Fruit fly (Drosophila melanogaster): Measurements from ENCODE around the gene Fer1.

Fer1 gene

dm6 chr3R:7102853-7103833 is 32.9 kb upstream of the Fer1 start (continued):
- TF ChIP-seq HLH106 (tag; optimal IDR thresholded peaks at IDR 0.05) (no peak), lola (GFP tag; optimal IDR thresholded peaks at IDR 0.05) (no peak)

dm6 chr3R:7104308-7104707 is 31.7 kb upstream of the Fer1 start:
- TF ChIP-seq pan (optimal IDR thresholded peaks at IDR 0.05) (no peak), usp (GFP tag; optimal IDR thresholded peaks at IDR 0.05) (no peak), tai (GFP tag; optimal IDR thresholded peaks at IDR 0.05) (no peak), Hr78 (GFP tag; optimal IDR thresholded peaks at IDR 0.05) (no peak), Sp1 (GFP tag; optimal IDR thresholded peaks at IDR 0.05) (no peak), woc (GFP tag; optimal IDR thresholded peaks at IDR 0.05) (no peak), Abd-B (GFP tag; optimal IDR thresholded peaks at IDR 0.05) (no peak), sv (GFP tag; optimal IDR thresholded peaks at IDR 0.05) (no peak), Myc (optimal IDR thresholded peaks at IDR 0.05) (no peak), CG9705 (GFP tag; optimal IDR thresholded peaks at IDR 0.05) (no peak), Jra (GFP tag; optimal IDR thresholded peaks at IDR 0.05) (no peak), Vsx2 (GFP tag; optimal IDR thresholded peaks at IDR 0.05; ENCODE audit: partially characterized antibody) (no peak), OdsH (GFP tag; optimal IDR thresholded peaks at IDR 0.05) (no peak), h (GFP tag; optimal IDR thresholded peaks at IDR 0.05) (no peak), jim (GFP tag; optimal IDR thresholded peaks at IDR 0.05) (no peak), fru (GFP tag; optimal IDR thresholded peaks at IDR 0.05) (no peak), foxo (GFP tag; optimal IDR thresholded peaks at IDR 0.05) (no peak)

dm6 chr3R:7105503-7106164 is 30.4 kb upstream of the Fer1 start:
- no peak for TF ChIP-seq usp (GFP tag; optimal IDR thresholded peaks at IDR 0.05)
- TF ChIP-seq brk (GFP tag; optimal IDR thresholded peaks at IDR 0.05) = no peak

dm6 chr3R:7107713-7108588 is 28.1 kb upstream of the Fer1 start:
- TF ChIP-seq sage (GFP tag; optimal IDR thresholded peaks at IDR 0.05) (peak; percentile 63), foxo (GFP tag; optimal IDR thresholded peaks at IDR 0.05) (peak in 1 of 2 experiments; percentile 25), CG9705 (GFP tag; optimal IDR thresholded peaks at IDR 0.05) (peak; percentile 0), tai (GFP tag; optimal IDR thresholded peaks at IDR 0.05) (no peak), Dif (GFP tag; optimal IDR thresholded peaks at IDR 0.05; ENCODE audit: partially characterized antibody) (peak; percentile 98), N (GFP tag; optimal IDR thresholded peaks at IDR 0.05) (peak; percentile 2), OdsH (GFP tag; optimal IDR thresholded peaks at IDR 0.05) (peak; percentile 8), h (GFP tag; optimal IDR thresholded peaks at IDR 0.05) (peak; percentile 25), Rel (GFP tag; optimal IDR thresholded peaks at IDR 0.05) (no peak), Rel (tag; optimal IDR thresholded peaks at IDR 0.05) (peak; percentile 81), HLH106 (tag; optimal IDR thresholded peaks at IDR 0.05) (no peak), Hnf4 (GFP tag; optimal IDR thresholded peaks at IDR 0.05) (peak; percentile 42), dl (GFP tag; optimal IDR thresholded peaks at IDR 0.05; ENCODE audit: insufficient read depth in 1 of 2, partially characterized antibody in 2 of 2) (peak; percentile 95 to 96), fru (GFP tag; optimal IDR thresholded peaks at IDR 0.05) (peak; percentile 35), psq (GFP tag; optimal IDR thresholded peaks at IDR 0.05) (peak; percentile 83), sv (GFP tag; optimal IDR thresholded peaks at IDR 0.05) (no peak), br (GFP tag; optimal IDR thresholded peaks at IDR 0.05) (peak; percentile 20), Vsx2 (GFP tag; optimal IDR thresholded peaks at IDR 0.05; ENCODE audit: partially characterized antibody) (peak; percentile 93), Sp1 (GFP tag; optimal IDR thresholded peaks at IDR 0.05) (no peak), ey (GFP tag; optimal IDR thresholded peaks at IDR 0.05) (peak; percentile 31), Hr83 (GFP tag; optimal IDR thresholded peaks at IDR 0.05; ENCODE audit: poor library complexity, severe bottlenecking) (no peak), Dfd (GFP tag; optimal IDR thresholded peaks at IDR 0.05) (no peak), rgr (GFP tag; optimal IDR thresholded peaks at IDR 0.05) (no peak)
